Worm (Caenorhabditis elegans): Measurements from ENCODE around the gene ZK1251.3.

ce11 chrIV:9653184-9653583, 30.3 kb upstream of the ZK1251.3 start, which contains the start of gene F58G6.3:
- TF ChIP-seq daf-12 (tag; optimal IDR thresholded peaks at IDR 0.05) (no peak), F10B5.3 (tag; optimal IDR thresholded peaks at IDR 0.05) (no peak), tra-1 (GFP tag; IDR thresholded peaks at IDR 0.05) (no peak), lin-38 (GFP tag; IDR thresholded peaks at IDR 0.05) (no peak), ZK546.5 (tag; optimal IDR thresholded peaks at IDR 0.05) (no peak), unc-62 (GFP tag; optimal IDR thresholded peaks at IDR 0.05 in 1 of 2) (no peak), unc-62 (tag; optimal IDR thresholded peaks at IDR 0.05) (no peak), nhr-6 (tag; optimal IDR thresholded peaks at IDR 0.05) (no peak)

Measured in whole organism, L4 larva.